Worm (Caenorhabditis elegans) whole organism, mixed stage, embryonic: ENCODE data around the gene dpy-17.

Experiments used
- blmp-1 ChIP-seq: fragments of 150-350 bp; optimal IDR thresholded peaks from 2 replicates; lab custom pipeline; 2014; ENCODE audit warnings: missing biosample characterization, missing genetic modification characterization
- ces-1 ChIP-seq: fragments of 150-350 bp; optimal IDR thresholded peaks from 2 replicates; lab custom pipeline; 2014; ENCODE audit warnings: missing biosample characterization, missing genetic modification reagents, missing genetic modification characterization
- lin-32 ChIP-seq: fragments of 200-800 bp; sonication (Bioruptor generic); optimal IDR thresholded peaks from 2 replicates; lab custom pipeline; 2018; ENCODE audit warnings: mild to moderate bottlenecking, missing genetic modification characterization, missing compliant biosample characterization
- lsy-2 ChIP-seq: fragments of 150-350 bp; optimal IDR thresholded peaks from 2 replicates; lab custom pipeline; 2014; ENCODE audit warnings: missing biosample characterization, missing genetic modification characterization
- nhr-12 ChIP-seq: fragments of 150-350 bp; optimal IDR thresholded peaks from 2 replicates; lab custom pipeline; 2014; ENCODE audit warnings: missing biosample characterization, missing genetic modification characterization
- nhr-237 ChIP-seq: fragments of 150-350 bp; optimal IDR thresholded peaks from 2 replicates; lab custom pipeline; 2014; ENCODE audit warnings: missing biosample characterization, missing genetic modification characterization
- nhr-28 ChIP-seq: fragments of 150-350 bp; optimal IDR thresholded peaks from 2 replicates; lab custom pipeline; 2014; ENCODE audit warnings: missing biosample characterization, missing genetic modification characterization
- nhr-76 ChIP-seq: sonication (generic microtip); optimal IDR thresholded peaks from 2 replicates; lab custom pipeline; 2017; ENCODE audit warnings: missing biosample characterization, missing genetic modification characterization
- pha-4 ChIP-seq: fragments of 150-350 bp; optimal IDR thresholded peaks from 2 replicates; lab custom pipeline; 2018; ENCODE audit warnings: missing biosample characterization, missing genetic modification reagents, missing genetic modification characterization
- snpc-4 ChIP-seq: fragments of 150-350 bp; optimal IDR thresholded peaks from 2 replicates; lab custom pipeline; 2014; ENCODE audit warnings: missing biosample characterization, missing genetic modification characterization
- sptf-1 ChIP-seq: sonication (generic microtip); optimal IDR thresholded peaks from 2 replicates; lab custom pipeline; 2017; ENCODE audit warnings: mild to moderate bottlenecking, missing genetic modification characterization, moderate library complexity, missing compliant biosample characterization
- unc-39 ChIP-seq: fragments of 150-350 bp; optimal IDR thresholded peaks from 2 replicates; lab custom pipeline; 2014; ENCODE audit warnings: missing biosample characterization, missing genetic modification characterization
- unc-62 ChIP-seq: fragments of 150-350 bp; optimal IDR thresholded peaks from 2 replicates; lab custom pipeline; 2014; ENCODE audit warnings: missing biosample characterization, missing genetic modification reagents, missing genetic modification characterization
- ztf-11 ChIP-seq: fragments of 150-350 bp; optimal IDR thresholded peaks from 2 replicates; lab custom pipeline; 2014; ENCODE audit warnings: missing biosample characterization, missing genetic modification characterization

ce11 chrIII:5143520-5143919, 36.4 kb downstream of the dpy-17 start:
- TF ChIP-seq snpc-4 (tag; lab: Kevin White, UChicago) = no peak
- TF ChIP-seq blmp-1 (tag; lab: Kevin White, UChicago) = no peak
- no peak for TF ChIP-seq nhr-28 (tag; lab: Kevin White, UChicago)
- no peak for TF ChIP-seq unc-39 (tag; lab: Kevin White, UChicago)
- no peak for TF ChIP-seq nhr-237 (tag; lab: Kevin White, UChicago)
- TF ChIP-seq pha-4 (tag; lab: Kevin White, UChicago) = no peak
- TF ChIP-seq sptf-1 = no peak
- no peak for TF ChIP-seq unc-62
- no peak for TF ChIP-seq nhr-76 (tag; lab: Kevin White, UChicago)
- no peak for TF ChIP-seq nhr-12 (tag; lab: Kevin White, UChicago)
- TF ChIP-seq lin-32 (GFP tag; lab: Kevin White, UChicago) = no peak
- no peak for TF ChIP-seq lsy-2 (tag; lab: Kevin White, UChicago)
- peak; percentile 49 for TF ChIP-seq ces-1 (GFP tag; lab: Kevin White, UChicago)
- no peak for TF ChIP-seq ztf-11 (tag; lab: Kevin White, UChicago)
